Worm (Caenorhabditis elegans) whole organism, late embryonic: Measurements from ENCODE around the gene C08F1.8.

Experiments used
- K09A11.1 ChIP-seq: sonication (generic microtip); optimal IDR thresholded peaks from 2 replicates; lab custom pipeline; 2017; ENCODE audit warnings: antibody characterized with exemption, mild to moderate bottlenecking, missing genetic modification characterization, missing compliant biosample characterization; ENCODE audit not compliant: insufficient read depth
- fkh-10 ChIP-seq: fragments of 150-350 bp; optimal IDR thresholded peaks from 2 replicates; lab custom pipeline; 2014; ENCODE audit warnings: missing biosample characterization, missing genetic modification reagents, missing genetic modification characterization
- unc-55 ChIP-seq: sonication (generic microtip); optimal IDR thresholded peaks from 2 replicates; lab custom pipeline; 2017; ENCODE audit warnings: missing biosample characterization, missing genetic modification reagents, missing genetic modification characterization

ce11 chrII:1808217-1808616, at the start of gene C08F1.8:
- TF ChIP-seq fkh-10 (no peak), K09A11.1 (tag; lab: Kevin White, UChicago) (no peak), unc-55 (GFP tag; lab: Kevin White, UChicago) (no peak)
